Worm (Caenorhabditis elegans): Measurements from ENCODE around the gene C05B5.2.

DNA sequence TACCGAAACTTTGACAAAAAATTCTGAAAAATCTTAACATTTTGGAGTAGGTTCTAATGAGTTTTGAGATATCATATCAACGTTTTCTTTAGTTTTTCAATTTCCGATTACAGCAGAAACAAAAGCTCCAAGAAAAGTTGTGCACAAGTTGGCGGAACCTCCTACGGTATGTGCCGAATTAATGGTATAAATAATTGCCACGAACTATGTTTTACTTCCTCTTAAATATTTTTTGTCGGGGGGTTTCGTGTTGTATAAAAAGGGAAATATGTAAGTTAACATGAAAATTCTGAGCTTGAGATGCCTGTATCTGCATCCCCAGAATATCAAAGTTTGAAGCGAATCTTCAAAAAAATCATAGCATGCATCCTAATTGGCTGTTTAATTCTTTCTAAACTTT is 33.6 kb upstream of the C05B5.2 start, which contains the start of gene M04D8.8:
- no peak for TF ChIP-seq ceh-40 (GFP tag; IDR thresholded peaks at IDR 0.05)
- TF ChIP-seq unc-130 (GFP tag; optimal IDR thresholded peaks at IDR 0.05): no peak

Measured in whole organism, young adult.